Fruit fly (Drosophila melanogaster): Measurements from ENCODE around the gene Acsf3.

Gene Acsf3

DNA sequence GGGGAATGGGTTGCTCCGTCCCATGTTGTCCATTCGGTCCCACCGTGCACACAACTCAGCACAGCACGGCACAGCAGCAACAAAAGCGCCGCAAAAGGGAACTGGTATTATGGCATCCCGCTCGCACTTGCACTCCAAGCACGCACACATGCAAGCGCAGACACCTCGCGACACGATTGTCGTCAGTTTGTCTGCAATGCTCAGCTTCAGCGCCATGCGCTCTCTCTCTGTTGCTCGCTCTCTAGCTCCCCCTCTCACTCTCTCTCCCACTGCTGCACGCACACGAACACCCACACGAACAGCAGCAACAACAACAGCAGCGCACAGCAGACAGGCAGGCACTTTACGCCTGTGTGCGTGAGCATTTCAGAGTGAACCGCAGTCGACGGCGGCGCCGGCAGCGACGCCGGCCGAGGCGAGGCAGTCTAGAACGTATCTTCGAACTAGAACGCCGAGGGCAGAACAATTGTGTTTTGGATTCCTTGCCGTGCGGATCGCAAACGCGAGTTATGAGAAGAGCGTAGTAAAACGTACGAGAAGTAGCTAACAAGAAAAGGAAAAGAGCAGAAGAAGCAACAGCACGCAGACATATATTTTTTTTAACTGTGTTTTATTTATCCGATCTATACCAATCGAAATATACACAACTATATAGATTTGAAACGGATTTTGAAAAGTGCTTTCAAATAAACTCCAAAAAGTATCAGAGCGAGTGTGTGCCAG, 21.2 kb upstream of the Acsf3 start, which contains the start of gene brk (continued):
- peak; percentile 87 for TF ChIP-seq CG8765 (GFP tag; IDR thresholded peaks at IDR 0.05)
- TF ChIP-seq CG8944 (GFP tag; optimal IDR thresholded peaks at IDR 0.05), result no peak
- no peak for TF ChIP-seq Doc2 (GFP tag; IDR thresholded peaks at IDR 0.05)
- no peak; the same call in 1 of the 2 replicates for TF ChIP-seq ranshi (GFP tag; IDR thresholded peaks at IDR 0.05)
- no peak for TF ChIP-seq odd (GFP tag; optimal IDR thresholded peaks at IDR 0.05)
- peak; percentile 40; the same call in 1 of the 3 replicates for TF ChIP-seq CG6791 (GFP tag; IDR thresholded peaks at IDR 0.05; ENCODE audit: partially characterized antibody)
- TF ChIP-seq psq (GFP tag; optimal IDR thresholded peaks at IDR 0.05), result no peak
- peak; percentile 67 for TF ChIP-seq Aef1 (GFP tag; IDR thresholded peaks at IDR 0.05)
- TF ChIP-seq Usf (GFP tag; optimal IDR thresholded peaks at IDR 0.05), result no peak
- no peak for TF ChIP-seq fd96Cb (tag; optimal IDR thresholded peaks at IDR 0.05)
- TF ChIP-seq CG10274 (GFP tag; optimal IDR thresholded peaks at IDR 0.05), result no peak
- 0 out of 2 replicates have a peak, but pooled peaks have one; percentile 34 for TF ChIP-seq Scr (GFP tag; IDR thresholded peaks at IDR 0.05; ENCODE audit: partially characterized antibody)
- no peak for TF ChIP-seq Lpt (GFP tag; optimal IDR thresholded peaks at IDR 0.05)
- TF ChIP-seq NC2α (GFP tag; optimal IDR thresholded peaks at IDR 0.05), result no peak
- no peak for TF ChIP-seq ham (GFP tag; IDR thresholded peaks at IDR 0.05)
- TF ChIP-seq rib (GFP tag; IDR thresholded peaks at IDR 0.05), result 0 out of 2 replicates have a peak, but pooled peaks have one; percentile 67
- TF ChIP-seq Med (GFP tag), result peak; percentile 99
- TF ChIP-seq luna (GFP tag; optimal IDR thresholded peaks at IDR 0.05), result no peak
- no peak for TF ChIP-seq CG18764 (GFP tag; optimal IDR thresholded peaks at IDR 0.05)
- TF ChIP-seq kni (GFP tag; optimal IDR thresholded peaks at IDR 0.05), result peak; percentile 89

- peak; percentile 73 for TF ChIP-seq Ets65A (GFP tag)
- TF ChIP-seq sr (GFP tag; IDR thresholded peaks at IDR 0.05), result peak; percentile 59; the same call in 2 of the 3 replicates
- no peak for TF ChIP-seq CG14667 (GFP tag; IDR thresholded peaks at IDR 0.05)
- peak; percentile 64 for TF ChIP-seq Med (GFP tag)
Measured at dm6 chrX:7308794-7309193, 20.1 kb upstream of the Acsf3 start.

dm6 chrX:7312406-7312805, 16.4 kb upstream of the Acsf3 start:
- no peak for TF ChIP-seq MBD-R2 (GFP tag; IDR thresholded peaks at IDR 0.05)
- TF ChIP-seq stc (GFP tag; IDR thresholded peaks at IDR 0.05), result no peak
- TF ChIP-seq Ptx1 (GFP tag; IDR thresholded peaks at IDR 0.05), result 0 out of 2 replicates have a peak, but pooled peaks have one; percentile 5
- TF ChIP-seq Med (GFP tag), result peak; percentile 59
- TF ChIP-seq Drgx (GFP tag; IDR thresholded peaks at IDR 0.05), result peak; percentile 51

DNA sequence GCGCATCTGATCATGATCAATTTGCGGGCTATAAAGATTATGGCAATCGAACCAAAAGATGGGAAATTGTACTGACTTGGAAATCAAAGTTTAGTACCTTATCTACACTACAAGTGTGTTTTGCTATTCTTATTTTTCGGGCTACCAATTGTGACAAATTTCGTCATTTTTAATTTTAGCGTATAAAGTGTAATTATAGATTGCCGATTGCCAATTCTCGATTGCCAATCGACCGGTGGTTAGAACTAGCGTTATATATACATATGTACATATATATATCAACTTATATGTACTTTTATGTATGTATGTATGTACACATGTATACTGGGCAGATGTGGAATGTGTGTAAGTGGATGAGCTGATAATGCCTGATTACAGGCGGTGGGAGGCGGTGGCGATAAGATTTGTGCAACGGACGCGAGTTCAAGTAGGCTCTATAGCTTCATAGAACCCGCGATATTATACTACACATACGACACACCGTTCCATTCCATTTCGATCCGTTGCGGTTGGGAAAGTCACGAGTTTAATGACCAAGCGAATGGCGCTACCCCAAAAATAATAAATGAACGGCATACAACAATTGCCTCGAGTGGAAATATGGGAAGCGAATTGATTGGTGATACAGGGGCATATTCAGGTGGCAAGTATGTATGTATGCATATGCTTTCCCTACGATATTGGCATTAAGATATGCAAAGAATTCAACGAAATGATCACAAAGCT, 12.8 kb upstream of the Acsf3 start:
- peak; percentile 71 for TF ChIP-seq sd (tag; optimal IDR thresholded peaks at IDR 0.05)
- no peak for TF ChIP-seq CG3995 (GFP tag; optimal IDR thresholded peaks at IDR 0.05)
- TF ChIP-seq grn (GFP tag; optimal IDR thresholded peaks at IDR 0.05), result peak; percentile 82
- TF ChIP-seq cg (GFP tag; optimal IDR thresholded peaks at IDR 0.05), result peak; percentile 31
- peak; percentile 46; the same call in 1 of the 3 replicates for TF ChIP-seq CG2199 (GFP tag; IDR thresholded peaks at IDR 0.05)
- TF ChIP-seq exex (tag; optimal IDR thresholded peaks at IDR 0.05), result peak; percentile 91
- peak; percentile 50 for TF ChIP-seq Med (GFP tag)
- TF ChIP-seq CG10209 (GFP tag; optimal IDR thresholded peaks at IDR 0.05), result no peak
- 0 out of 4 replicates have a peak, but pooled peaks have one; percentile 46 for TF ChIP-seq chinmo (GFP tag; IDR thresholded peaks at IDR 0.05; ENCODE audit: partially characterized antibody)
- no peak for TF ChIP-seq trem (tag; optimal IDR thresholded peaks at IDR 0.05)
- peak; percentile 89 for TF ChIP-seq pfk (GFP tag; optimal IDR thresholded peaks at IDR 0.05)
- TF ChIP-seq CG15479 (GFP tag; optimal IDR thresholded peaks at IDR 0.05), result peak; percentile 30
- 0 out of 2 replicates have a peak, but pooled peaks have one; percentile 8 for TF ChIP-seq sens-2 (GFP tag; IDR thresholded peaks at IDR 0.05)
- peak; percentile 83 for TF ChIP-seq sug (tag; optimal IDR thresholded peaks at IDR 0.05)
